Worm (Caenorhabditis elegans): ENCODE data around the gene R10E8.8.

ce11 chrV:18224353-18224752 lies 17.1 kb downstream of the R10E8.8 start, which contains the start of gene F16H6.10:
- TF ChIP-seq mdl-1 (tag; optimal IDR thresholded peaks at IDR 0.05), result no peak
- TF ChIP-seq unc-130 (tag; optimal IDR thresholded peaks at IDR 0.05), result no peak
- TF ChIP-seq aly-2 (tag; optimal IDR thresholded peaks at IDR 0.05), result no peak
- TF ChIP-seq pqm-1 (tag; optimal IDR thresholded peaks at IDR 0.05), result no peak
- no peak for TF ChIP-seq ztf-11 (tag; optimal IDR thresholded peaks at IDR 0.05)
- TF ChIP-seq nhr-77 (tag; optimal IDR thresholded peaks at IDR 0.05), result no peak
- TF ChIP-seq mef-2 (tag; optimal IDR thresholded peaks at IDR 0.05), result no peak
- TF ChIP-seq lir-3 (tag; optimal IDR thresholded peaks at IDR 0.05; ENCODE audit: poor library complexity), result no peak
- no peak for TF ChIP-seq rnt-1 (tag; optimal IDR thresholded peaks at IDR 0.05)
- TF ChIP-seq nhr-28 (tag; optimal IDR thresholded peaks at IDR 0.05), result no peak
- TF ChIP-seq ama-1 (optimal IDR thresholded peaks at IDR 0.05), result no peak
- TF ChIP-seq sup-37 (GFP tag; optimal IDR thresholded peaks at IDR 0.05), result no peak
- no peak for TF ChIP-seq pag-3 (tag; optimal IDR thresholded peaks at IDR 0.05; ENCODE audit: borderline replicate concordance, insufficient read depth)
